Fruit fly (Drosophila melanogaster) Kc167 (cell line): ENCODE measurements around the gene CG43739.

Experiments used
- Myc ChIP-seq: fragments of >200 bp; optimal IDR thresholded peaks from 2 replicates; lab custom pipeline; 2017; ENCODE audit warnings: missing external identifiers
- h ChIP-seq: fragments of >200 bp; optimal IDR thresholded peaks from 3 replicates; lab custom pipeline; 2018; ENCODE audit warnings: missing external identifiers
- psq ChIP-seq: fragments of >200 bp; optimal IDR thresholded peaks from 2 replicates; lab custom pipeline; 2017; ENCODE audit warnings: missing external identifiers
- ttk ChIP-seq: sonication (Bioruptor generic); optimal IDR thresholded peaks from 2 replicates; lab custom pipeline; 2017; ENCODE audit warnings: missing external identifiers

dm6 chr2L:20942206-20942863 lies 23.6 kb upstream of the CG43739 start:
- TF ChIP-seq h (lab: Kevin White, UChicago) (no peak), ttk (no peak), psq (lab: Kevin White, UChicago) (no peak), Myc (lab: Kevin White, UChicago) (no peak)
